Fruit fly (Drosophila melanogaster): ENCODE measurements around the gene CG31142.

dm6 chr3R:23962781-23963222 lies 33.8 kb downstream of the CG31142 start, which contains the start of gene CG31140:
- TF ChIP-seq bbx (GFP tag; IDR thresholded peaks at IDR 0.05; ENCODE audit: partially characterized antibody) (no peak), gfzf (GFP tag; optimal IDR thresholded peaks at IDR 0.05) (peak; percentile 55), Jarid2 (GFP tag; optimal IDR thresholded peaks at IDR 0.05) (peak; percentile 2), Tbp (GFP tag; optimal IDR thresholded peaks at IDR 0.05) (no peak), Doc3 (GFP tag; IDR thresholded peaks at IDR 0.05; ENCODE audit: partially characterized antibody) (peak; percentile 30; the same call in 1 of the 3 replicates), CG2116 (GFP tag; optimal IDR thresholded peaks at IDR 0.05) (no peak), CG34422 (GFP tag; IDR thresholded peaks at IDR 0.05) (no peak), cas (GFP tag; IDR thresholded peaks at IDR 0.05) (no peak), dpn (GFP tag; optimal IDR thresholded peaks at IDR 0.05) (no peak)

All from whole organism, embryonic.